Worm (Caenorhabditis elegans) whole organism, L4 larva: ENCODE results near the gene bca-1.

Experiments used
- F49E8.2 ChIP-seq: sonication (generic microtip); optimal IDR thresholded peaks from 2 replicates; lab custom pipeline; 2016; ENCODE audit warnings: missing compliant biosample characterization, mild to moderate bottlenecking, missing genetic modification characterization, borderline replicate concordance
- daf-8 ChIP-seq: fragments of 200-800 bp; sonication (Bioruptor generic); IDR thresholded peaks from 2 replicates; pipeline ENCODE4 v1.3.6; 2022; ENCODE audit warnings: missing genetic modification characterization, missing compliant biosample characterization
- fkh-10 ChIP-seq: fragments of 150-350 bp; optimal IDR thresholded peaks from 2 replicates; lab custom pipeline; 2014; ENCODE audit warnings: missing biosample characterization, missing genetic modification reagents, missing genetic modification characterization
- lin-39 ChIP-seq: fragments of 150-350 bp; optimal IDR thresholded peaks from 2 replicates; lab custom pipeline; 2014; ENCODE audit warnings: missing biosample characterization, missing genetic modification reagents, missing genetic modification characterization

- TF ChIP-seq lin-39 (tag; lab: Kevin White, UChicago), result no peak
- no peak for TF ChIP-seq daf-8 (GFP tag; lab: Robert Waterston, UW)
- TF ChIP-seq fkh-10 (GFP tag; lab: Kevin White, UChicago), result no peak
- TF ChIP-seq F49E8.2 (tag; lab: Kevin White, UChicago), result no peak
Measured at ce11 chrX:6235443-6235842, 30.9 kb upstream of the bca-1 start, which contains the start of gene hsp-43.
